Fruit fly (Drosophila melanogaster) whole organism, adult: ENCODE measurements around the gene NijC.

Source experiments
- CG11617 ChIP-seq: fragments of 200-800 bp; sonication (Bioruptor generic); optimal IDR thresholded peaks from 2 replicates; lab custom pipeline; 2017; ENCODE audit warnings: mild to moderate bottlenecking, missing biosample characterization, missing genetic modification reagents, missing genetic modification characterization
- CG12768 ChIP-seq: fragments of 200-800 bp; sonication (Bioruptor generic); optimal IDR thresholded peaks from 2 replicates; lab custom pipeline; 2017; ENCODE audit warnings: missing biosample characterization, missing genetic modification characterization, mild to moderate bottlenecking, moderate library complexity, missing genetic modification reagents
- CG14711 ChIP-seq: fragments of 200-800 bp; sonication (Bioruptor generic); optimal IDR thresholded peaks from 2 replicates; lab custom pipeline; 2018; ENCODE audit warnings: missing biosample characterization, mild to moderate bottlenecking, missing genetic modification characterization, moderate library complexity
- CG1620 ChIP-seq: fragments of 200-800 bp; sonication (Bioruptor generic); optimal IDR thresholded peaks from 2 replicates; lab custom pipeline; 2016; ENCODE audit warnings: missing biosample characterization, missing genetic modification characterization
- CG33017 ChIP-seq: fragments of 200-800 bp; sonication (Bioruptor generic); optimal IDR thresholded peaks from 2 replicates; lab custom pipeline; 2018; ENCODE audit warnings: missing biosample characterization, mild to moderate bottlenecking, missing genetic modification characterization, moderate library complexity
- CG5204 ChIP-seq: fragments of 200-800 bp; sonication (Bioruptor generic); optimal IDR thresholded peaks from 2 replicates; lab custom pipeline; 2016; ENCODE audit warnings: missing biosample characterization, missing genetic modification characterization
- CG7045 ChIP-seq: fragments of 200-800 bp; sonication (Bioruptor generic); optimal IDR thresholded peaks from 2 replicates; lab custom pipeline; 2017; ENCODE audit warnings: missing biosample characterization, mild to moderate bottlenecking, missing genetic modification characterization
- CG7101 ChIP-seq: fragments of 200-800 bp; sonication (Bioruptor generic); optimal IDR thresholded peaks from 2 replicates; lab custom pipeline; 2018; ENCODE audit warnings: missing biosample characterization, mild to moderate bottlenecking, missing genetic modification characterization, moderate library complexity
- Clk ChIP-seq: fragments of 200-800 bp; sonication (Bioruptor generic); optimal IDR thresholded peaks from 2 replicates; lab custom pipeline; 2017; ENCODE audit warnings: missing biosample characterization, missing genetic modification characterization
- Crg-1 ChIP-seq: fragments of 200-800 bp; sonication (Bioruptor generic); optimal IDR thresholded peaks from 2 replicates; lab custom pipeline; 2016; ENCODE audit warnings: missing biosample characterization, missing genetic modification characterization
- Hr96 ChIP-seq: fragments of 200-800 bp; sonication (Bioruptor generic); optimal IDR thresholded peaks from 2 replicates; lab custom pipeline; 2016; ENCODE audit warnings: missing biosample characterization, missing genetic modification characterization
- Mnt ChIP-seq: fragments of 200-800 bp; sonication (Bioruptor generic); optimal IDR thresholded peaks from 2 replicates; lab custom pipeline; 2016; ENCODE audit warnings: missing biosample characterization, mild to moderate bottlenecking, missing genetic modification characterization
- bab1 ChIP-seq: fragments of 200-800 bp; sonication (Bioruptor generic); optimal IDR thresholded peaks from 3 replicates; lab custom pipeline; 2019; ENCODE audit warnings: missing biosample characterization, mild to moderate bottlenecking, missing genetic modification characterization, moderate library complexity
- cic ChIP-seq: fragments of 200-800 bp; sonication (Bioruptor generic); optimal IDR thresholded peaks from 2 replicates; lab custom pipeline; 2017; ENCODE audit warnings: missing biosample characterization, mild to moderate bottlenecking, missing genetic modification characterization, moderate library complexity
- cnc ChIP-seq, 2 experiments: fragments of >200 bp; optimal IDR thresholded peaks; 2 replicates each; lab custom pipeline; 2017
- kay ChIP-seq: fragments of 200-800 bp; sonication (Bioruptor generic); peaks from one replicate; lab custom pipeline; 2016; ENCODE audit warnings: missing biosample characterization, missing genetic modification characterization, borderline replicate concordance
- ovo ChIP-seq: fragments of 200-800 bp; sonication (Bioruptor generic); optimal IDR thresholded peaks from 2 replicates; lab custom pipeline; 2016; ENCODE audit warnings: missing biosample characterization, missing genetic modification characterization
- pad ChIP-seq: fragments of 200-800 bp; sonication (Bioruptor generic); optimal IDR thresholded peaks from 3 replicates; lab custom pipeline; 2017; ENCODE audit warnings: missing biosample characterization, missing genetic modification characterization, mild to moderate bottlenecking, moderate library complexity, missing genetic modification reagents
- tj ChIP-seq: fragments of 200-800 bp; sonication (Bioruptor generic); optimal IDR thresholded peaks from 3 replicates; lab custom pipeline; 2017; ENCODE audit warnings: missing biosample characterization, mild to moderate bottlenecking, missing genetic modification characterization, moderate library complexity
- toe ChIP-seq: fragments of 200-800 bp; sonication (Bioruptor generic); optimal IDR thresholded peaks from 2 replicates; lab custom pipeline; 2016; ENCODE audit warnings: missing biosample characterization, missing genetic modification characterization

The NijC gene

dm6 chr3R:12694742-12695141, at the start of gene NijC, which contains the start of gene CG14391:
TSS of gene NijC (plus strand) at chr3R:12695129.
TSS of gene CG14391 (minus strand) at chr3R:12694842.
- no peak for TF ChIP-seq CG14711
- TF ChIP-seq Hr96 (GFP tag; lab: Kevin White, UChicago) = no peak
- TF ChIP-seq kay (GFP tag; lab: Kevin White, UChicago) = peak; percentile 79
- no peak for TF ChIP-seq CG7101
- no peak for TF ChIP-seq CG5204
- no peak for TF ChIP-seq ovo (GFP tag; lab: Kevin White, UChicago)
- TF ChIP-seq bab1 = no peak

DNA sequence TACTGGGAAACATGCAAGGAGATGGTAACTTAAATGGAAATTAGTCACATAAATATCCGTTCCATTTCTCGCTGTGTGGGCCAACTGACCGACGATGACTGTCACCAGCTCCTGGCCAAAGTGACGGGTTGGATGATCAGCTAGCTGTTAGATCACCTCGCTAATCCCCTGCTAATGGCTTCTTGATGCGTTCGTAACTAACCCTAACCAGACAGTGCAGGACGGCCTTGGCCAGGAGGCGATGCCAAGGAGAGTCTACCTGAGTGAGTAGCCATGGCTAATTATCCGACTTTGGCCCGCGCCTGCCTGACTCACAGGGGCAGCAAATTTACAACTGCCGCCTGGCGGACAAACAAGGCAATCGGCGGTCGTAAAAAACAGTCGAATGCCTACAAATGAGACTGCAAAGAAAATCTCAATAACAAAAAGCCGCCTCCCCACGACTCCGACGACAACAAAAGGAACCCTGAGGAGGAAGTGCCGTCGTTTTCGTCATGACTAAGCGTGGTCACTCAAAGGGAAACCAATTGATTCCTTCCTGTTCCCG, 49.1 kb upstream of the NijC start:
- no peak for TF ChIP-seq CG7101
- no peak for TF ChIP-seq CG33017
- TF ChIP-seq ovo (GFP tag; lab: Kevin White, UChicago) = no peak
- TF ChIP-seq CG12768 (GFP tag; lab: Kevin White, UChicago) = no peak
- TF ChIP-seq CG1620 (GFP tag; lab: Kevin White, UChicago) = no peak

DNA sequence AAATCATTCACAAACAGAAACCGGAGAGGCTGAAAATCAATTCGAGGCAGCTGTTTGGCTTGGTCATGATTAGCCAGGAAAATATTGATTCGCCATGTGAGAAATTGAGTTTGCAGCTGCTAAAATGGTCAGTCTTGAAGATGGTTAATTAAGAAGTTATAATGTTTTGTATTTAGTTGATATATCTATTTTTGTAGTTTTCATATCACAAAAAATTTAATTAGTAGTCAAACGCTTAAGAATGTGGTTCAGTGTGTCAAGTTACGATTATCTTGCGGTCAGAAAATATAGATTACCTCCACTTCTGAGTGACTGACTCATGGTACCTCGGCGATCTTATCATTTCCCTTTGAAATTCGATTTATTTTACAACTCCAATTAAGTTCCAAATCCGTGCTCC, 48.0 kb upstream of the NijC start:
- TF ChIP-seq kay (GFP tag; lab: Kevin White, UChicago) (peak; percentile 54), CG5204 (no peak)

dm6 chr3R:12647348-12647747, 47.6 kb upstream of the NijC start:
- TF ChIP-seq CG12768 (GFP tag; lab: Kevin White, UChicago) (no peak), CG14711 (no peak), CG11617 (no peak), cnc (optimal IDR thresholded peaks at IDR 0.05; lab: Kevin White, UChicago) (no peak), CG33017 (no peak), toe (GFP tag; lab: Kevin White, UChicago) (no peak), Mnt (no peak), pad (GFP tag; lab: Kevin White, UChicago) (no peak), bab1 (no peak), Clk (GFP tag; lab: Kevin White, UChicago) (no peak), tj (GFP tag; lab: Kevin White, UChicago) (no peak), cic (no peak), kay (GFP tag; lab: Kevin White, UChicago) (no peak), CG7045 (GFP tag; lab: Kevin White, UChicago) (no peak), CG1620 (GFP tag; lab: Kevin White, UChicago) (no peak), Hr96 (GFP tag; lab: Kevin White, UChicago) (no peak), CG7101 (no peak), CG5204 (no peak), ovo (GFP tag; lab: Kevin White, UChicago) (no peak), Crg-1 (GFP tag; lab: Kevin White, UChicago) (no peak)

DNA sequence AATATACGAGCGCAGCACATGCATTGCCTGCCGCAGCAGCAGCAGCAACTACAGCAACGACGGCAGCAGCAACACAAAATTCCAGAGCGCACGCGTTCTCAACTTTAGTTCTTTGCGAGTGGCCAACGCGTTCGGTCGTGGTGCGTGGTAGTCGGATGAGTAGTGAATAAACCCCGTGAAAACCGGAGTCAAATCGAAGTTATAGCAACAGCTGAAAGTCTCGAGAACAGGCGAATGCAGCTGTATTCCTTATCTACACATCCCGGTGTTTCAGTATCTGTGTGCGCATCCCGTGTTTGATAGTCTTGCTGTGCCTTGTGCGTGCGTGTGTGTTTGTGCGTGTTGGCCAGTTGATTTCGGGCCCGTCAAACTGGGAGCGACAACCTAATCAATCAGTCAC, 47.0 kb upstream of the NijC start, which contains the start of gene Dtg:
Dtg (plus strand) TSS at position 105 of the 400 bp plus-strand sequence.
- TF ChIP-seq tj (GFP tag; lab: Kevin White, UChicago) = no peak
- TF ChIP-seq CG7045 (GFP tag; lab: Kevin White, UChicago) = no peak
- no peak for TF ChIP-seq CG12768 (GFP tag; lab: Kevin White, UChicago)
- TF ChIP-seq CG11617 = no peak
- TF ChIP-seq CG1620 (GFP tag; lab: Kevin White, UChicago) = no peak
- no peak for TF ChIP-seq Crg-1 (GFP tag; lab: Kevin White, UChicago)
- TF ChIP-seq Hr96 (GFP tag; lab: Kevin White, UChicago) = no peak
- TF ChIP-seq ovo (GFP tag; lab: Kevin White, UChicago) = no peak
- TF ChIP-seq Mnt = no peak
- TF ChIP-seq kay (GFP tag; lab: Kevin White, UChicago) = no peak
- TF ChIP-seq toe (GFP tag; lab: Kevin White, UChicago) = no peak
- no peak for TF ChIP-seq Clk (GFP tag; lab: Kevin White, UChicago)
- no peak for TF ChIP-seq cnc (optimal IDR thresholded peaks at IDR 0.05; lab: Kevin White, UChicago)
- TF ChIP-seq CG14711 = no peak
- no peak for TF ChIP-seq CG7101
- TF ChIP-seq CG33017 = no peak
- no peak for TF ChIP-seq cic

DNA sequence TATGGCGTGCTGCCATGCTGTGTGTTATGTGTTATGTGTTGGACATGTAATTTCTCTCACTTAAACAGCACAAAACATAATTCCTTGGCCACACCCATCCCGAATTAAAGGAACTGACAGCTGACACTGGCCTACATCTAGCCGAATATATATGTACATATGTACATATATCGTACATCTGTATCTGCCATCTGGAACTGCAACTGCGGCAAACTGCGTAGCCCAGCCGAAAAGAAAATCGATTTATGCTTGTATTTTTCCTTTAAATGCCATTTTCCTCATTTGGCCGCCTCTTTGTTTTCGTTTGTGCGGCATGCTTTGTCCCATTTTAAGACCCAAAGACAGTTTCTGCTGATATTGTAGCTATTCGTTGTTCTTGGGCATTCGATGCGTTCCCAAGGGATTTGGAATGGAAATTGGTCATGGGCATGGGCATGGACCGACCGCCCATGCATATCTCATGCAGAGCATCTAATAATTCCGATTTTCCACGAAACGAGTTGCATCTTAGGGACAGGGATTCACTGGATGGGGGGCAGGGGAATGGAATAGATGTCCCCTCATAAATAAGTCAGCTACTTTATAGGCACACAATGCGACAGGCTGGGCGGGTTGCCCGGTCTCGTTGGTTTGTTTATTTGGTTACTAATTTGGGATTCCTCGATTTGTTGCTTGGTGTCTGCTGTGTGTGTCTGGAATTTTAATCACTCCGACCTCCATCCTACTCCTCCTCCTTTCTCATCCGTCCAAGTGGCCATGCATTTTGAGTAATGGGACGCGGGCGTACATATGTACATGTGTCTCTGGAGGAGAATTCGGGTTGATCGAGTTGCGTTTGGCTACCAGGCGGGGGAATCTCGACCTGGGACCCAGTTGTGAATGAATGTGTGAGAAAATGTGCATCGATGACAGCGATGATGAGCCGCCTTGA, 45.6 kb upstream of the NijC start:
- TF ChIP-seq Crg-1 (GFP tag; lab: Kevin White, UChicago) = no peak
- no peak for TF ChIP-seq CG14711

DNA sequence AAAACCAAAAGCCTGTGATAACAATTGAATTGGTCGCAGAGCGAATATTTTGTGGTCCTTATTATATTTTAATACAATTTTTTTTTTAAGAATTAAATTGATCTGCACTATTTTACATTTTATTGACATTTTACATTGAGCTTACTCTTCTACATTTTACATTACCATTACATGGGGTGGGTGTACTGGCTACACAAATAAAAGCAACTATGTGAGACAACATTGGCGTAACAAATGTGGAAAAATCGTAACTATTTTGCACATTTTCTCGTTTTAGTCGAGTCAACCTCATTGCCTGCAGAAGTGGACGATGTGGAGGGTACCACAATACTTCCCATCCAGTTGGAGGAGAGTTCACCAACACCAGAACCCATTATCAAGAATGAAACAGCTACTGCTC, 44.4 kb upstream of the NijC start:
- TF ChIP-seq kay (GFP tag; lab: Kevin White, UChicago) = no peak
- TF ChIP-seq tj (GFP tag; lab: Kevin White, UChicago) = no peak
- no peak for TF ChIP-seq toe (GFP tag; lab: Kevin White, UChicago)
- no peak for TF ChIP-seq Mnt
- no peak for TF ChIP-seq ovo (GFP tag; lab: Kevin White, UChicago)
- TF ChIP-seq bab1 = no peak
- TF ChIP-seq CG33017 = no peak
- TF ChIP-seq CG11617 = no peak
- no peak for TF ChIP-seq CG7045 (GFP tag; lab: Kevin White, UChicago)
- no peak for TF ChIP-seq pad (GFP tag; lab: Kevin White, UChicago)
